Worm (Caenorhabditis elegans): Measurements from ENCODE around the gene pudl-2.
A peak's percentile ranks its signal among the peaks of the same experiment; 100 is the strongest.

Gene pudl-2

ce11 chrIV:2801004-2801403 is 33.6 kb upstream of the pudl-2 start (continued):
- TF ChIP-seq mes-4 (tag; optimal IDR thresholded peaks at IDR 0.05) = no peak
- no peak for TF ChIP-seq B0336.3 (GFP tag; IDR thresholded peaks at IDR 0.05)
- no peak for TF ChIP-seq nhr-27 (tag; optimal IDR thresholded peaks at IDR 0.05)
- TF ChIP-seq B0035.1 (tag; optimal IDR thresholded peaks at IDR 0.05) = no peak
- TF ChIP-seq sdz-38 (tag; optimal IDR thresholded peaks at IDR 0.05) = no peak
- 0 out of 2 replicates have a peak, but pooled peaks have one; percentile 49 for TF ChIP-seq cebp-2 (GFP tag; IDR thresholded peaks at IDR 0.05)
- TF ChIP-seq F23B12.7 (tag; optimal IDR thresholded peaks at IDR 0.05; ENCODE audit: insufficient read depth) = peak; percentile 79
- TF ChIP-seq zfh-2 (GFP tag; conservative IDR thresholded peaks at IDR 0.05) = no peak
- no peak for TF ChIP-seq Y53F4B.3 (GFP tag; IDR thresholded peaks at IDR 0.05)
- no peak for TF ChIP-seq atf-7 (tag; optimal IDR thresholded peaks at IDR 0.05)
- TF ChIP-seq lir-1 (GFP tag; conservative IDR thresholded peaks at IDR 0.05) = no peak
- peak; percentile 71 for TF ChIP-seq nhr-90 (tag; optimal IDR thresholded peaks at IDR 0.05)
- TF ChIP-seq Y56A3A.18 (GFP tag; IDR thresholded peaks at IDR 0.05) = no peak
- no peak for TF ChIP-seq nfyb-1 (GFP tag; IDR thresholded peaks at IDR 0.05)
- TF ChIP-seq xnd-1 (tag; optimal IDR thresholded peaks at IDR 0.05) = no peak
- no peak for TF ChIP-seq ceh-100 (GFP tag; IDR thresholded peaks at IDR 0.05)
- no peak for TF ChIP-seq Y67H2A.10 (GFP tag; conservative IDR thresholded peaks at IDR 0.05)
- no peak for TF ChIP-seq T26A5.8 (tag; optimal IDR thresholded peaks at IDR 0.05)
- no peak for TF ChIP-seq F37B4.10 (GFP tag; IDR thresholded peaks at IDR 0.05)
- no peak for TF ChIP-seq pha-4 (tag; optimal IDR thresholded peaks at IDR 0.05)
- no peak for TF ChIP-seq B0019.2 (GFP tag; conservative IDR thresholded peaks at IDR 0.05)
- TF ChIP-seq aptf-3 (GFP tag; IDR thresholded peaks at IDR 0.05) = no peak
- peak; percentile 56 for TF ChIP-seq mxl-1 (tag; optimal IDR thresholded peaks at IDR 0.05)
- TF ChIP-seq F33H1.4 (GFP tag; IDR thresholded peaks at IDR 0.05) = peak; percentile 38; the same call in 1 of the 2 replicates
- peak; percentile 23 for TF ChIP-seq nhr-80 (tag; optimal IDR thresholded peaks at IDR 0.05)
- no peak for TF ChIP-seq sea-2 (GFP tag; IDR thresholded peaks at IDR 0.05)
- TF ChIP-seq chd-7 (tag; optimal IDR thresholded peaks at IDR 0.05) = peak; percentile 35
- no peak for TF ChIP-seq hmg-20 (GFP tag; IDR thresholded peaks at IDR 0.05)
- no peak for TF ChIP-seq ama-1 (optimal IDR thresholded peaks at IDR 0.05)
- TF ChIP-seq ama-1 (GFP tag; optimal IDR thresholded peaks at IDR 0.05) = peak in 1 of 2 experiments; percentile 54
- TF ChIP-seq madf-8 (GFP tag; conservative IDR thresholded peaks at IDR 0.05) = no peak
- no peak for TF ChIP-seq dpff-1 (tag; optimal IDR thresholded peaks at IDR 0.05)
- no peak for TF ChIP-seq ceh-27 (GFP tag; optimal IDR thresholded peaks at IDR 0.05)
- TF ChIP-seq let-607 (tag; optimal IDR thresholded peaks at IDR 0.05) = peak in 1 of 2 experiments; percentile 29
- no peak for TF ChIP-seq F57C9.4 (tag; optimal IDR thresholded peaks at IDR 0.05)
- no peak for TF ChIP-seq lsy-27 (tag; optimal IDR thresholded peaks at IDR 0.05; ENCODE audit: borderline replicate concordance, insufficient read depth)
- TF ChIP-seq rec-8 (tag; optimal IDR thresholded peaks at IDR 0.05) = peak in 1 of 2 experiments; percentile 78
- 0 out of 2 replicates have a peak, but pooled peaks have one; percentile 57 for TF ChIP-seq ceh-40 (GFP tag; IDR thresholded peaks at IDR 0.05)
- TF ChIP-seq dpl-1 (GFP tag; optimal IDR thresholded peaks at IDR 0.05) = no peak
- TF ChIP-seq Y79H2A.3 (GFP tag; conservative IDR thresholded peaks at IDR 0.05) = no peak
- TF ChIP-seq egl-44 (GFP tag; IDR thresholded peaks at IDR 0.05) = no peak
- TF ChIP-seq lin-26 (GFP tag; IDR thresholded peaks at IDR 0.05) = peak; percentile 83
- TF ChIP-seq tbp1 (GFP tag; optimal IDR thresholded peaks at IDR 0.05) = peak; percentile 94
- no peak for TF ChIP-seq K12H6.12 (tag; optimal IDR thresholded peaks at IDR 0.05)
- peak; percentile 68 for TF ChIP-seq F49E8.2 (tag; optimal IDR thresholded peaks at IDR 0.05; ENCODE audit: insufficient read depth)
- TF ChIP-seq madf-10 (tag; optimal IDR thresholded peaks at IDR 0.05) = no peak
- TF ChIP-seq madf-3 (GFP tag; IDR thresholded peaks at IDR 0.05) = no peak
- no peak for TF ChIP-seq Y95B8A.8 (GFP tag; IDR thresholded peaks at IDR 0.05)
- peak; percentile 76; the same call in 1 of the 2 replicates for TF ChIP-seq ztf-25 (GFP tag; IDR thresholded peaks at IDR 0.05)
- TF ChIP-seq attf-6 (GFP tag; IDR thresholded peaks at IDR 0.05) = no peak

Measured in whole organism, young adult.